Worm (Caenorhabditis elegans) whole organism, young adult: ENCODE results near the gene gpch-1.

Experiments
- akir-1 ChIP-seq: fragments of 200-800 bp; sonication (Bioruptor generic); optimal IDR thresholded peaks from 2 replicates; lab custom pipeline; 2018; ENCODE audit warnings: mild to moderate bottlenecking, missing genetic modification characterization, moderate library complexity, missing compliant biosample characterization
- chd-7 ChIP-seq: sonication (generic microtip); optimal IDR thresholded peaks from 2 replicates; lab custom pipeline; 2016; ENCODE audit warnings: mild to moderate bottlenecking, missing genetic modification characterization, moderate library complexity, missing compliant biosample characterization
- lin-35 ChIP-seq, 3 experiments: fragments of 150-350 bp in 2 of 3; sonication (generic microtip) in 1 of 3; optimal IDR thresholded peaks; 2 replicates each; lab custom pipeline; 2014 to 2018; ENCODE audit warnings: missing biosample characterization in 3 of 3, missing genetic modification characterization in 3 of 3, missing genetic modification reagents in 3 of 3

ce11 chrIII:4460242-4460641, 51.9 kb downstream of the gpch-1 start:
- TF ChIP-seq akir-1 (GFP tag; lab: Kevin White, UChicago) (no peak), chd-7 (tag; lab: Kevin White, UChicago) (no peak), lin-35 (GFP tag; optimal IDR thresholded peaks at IDR 0.05; lab: Kevin White, UChicago) (no peak)
